Worm (Caenorhabditis elegans): ENCODE data around the gene cnd-1.

Gene cnd-1

ce11 chrIII:5211137-5211648 lies 33.2 kb downstream of the cnd-1 start (continued):
- TF ChIP-seq madf-6 (GFP tag; IDR thresholded peaks at IDR 0.05) (peak; percentile 71), lin-54 (GFP tag; optimal IDR thresholded peaks at IDR 0.05) (peak; percentile 65), repo-1 (tag; optimal IDR thresholded peaks at IDR 0.05) (peak; percentile 79), tlf-1 (GFP tag; optimal IDR thresholded peaks at IDR 0.05) (peak; percentile 52), ceh-79 (tag; optimal IDR thresholded peaks at IDR 0.05) (peak; percentile 38), pbrm-1 (GFP tag; IDR thresholded peaks at IDR 0.05) (peak; percentile 60; the same call in 1 of the 2 replicates), B0261.1 (tag; optimal IDR thresholded peaks at IDR 0.05) (peak; percentile 68), T07F8.4 (tag; optimal IDR thresholded peaks at IDR 0.05) (peak; percentile 36), F57C9.4 (tag; optimal IDR thresholded peaks at IDR 0.05) (peak; percentile 70), cebp-2 (GFP tag; IDR thresholded peaks at IDR 0.05) (0 out of 2 replicates have a peak, but pooled peaks have one; percentile 75), K11D2.4 (GFP tag; IDR thresholded peaks at IDR 0.05) (peak; percentile 69), F10E7.11 (tag; optimal IDR thresholded peaks at IDR 0.05) (peak; percentile 49), F49E8.2 (tag; optimal IDR thresholded peaks at IDR 0.05; ENCODE audit: insufficient read depth) (peak; percentile 22), lag-1 (GFP tag; IDR thresholded peaks at IDR 0.05) (0 out of 2 replicates have a peak, but pooled peaks have one; percentile 68), rcor-1 (GFP tag; IDR thresholded peaks at IDR 0.05) (peak; percentile 83), ZK185.1 (tag; optimal IDR thresholded peaks at IDR 0.05; ENCODE audit: poor library complexity, severe bottlenecking) (peak; percentile 58), mcd-1 (GFP tag; IDR thresholded peaks at IDR 0.05) (peak; percentile 79), C06A6.2 (GFP tag; conservative IDR thresholded peaks at IDR 0.05) (peak; percentile 59), C17E4.6 (GFP tag; IDR thresholded peaks at IDR 0.05) (peak; percentile 68; the same call in 1 of the 2 replicates), egrh-3 (GFP tag; IDR thresholded peaks at IDR 0.05) (peak; percentile 80), attf-3 (GFP tag; conservative IDR thresholded peaks at IDR 0.05) (0 out of 2 replicates have a peak, but pooled peaks have one; percentile 28), aptf-2 (GFP tag; conservative IDR thresholded peaks at IDR 0.05) (0 out of 2 replicates have a peak, but pooled peaks have one; percentile 24), die-1 (tag; optimal IDR thresholded peaks at IDR 0.05) (peak; percentile 80), egl-44 (GFP tag; IDR thresholded peaks at IDR 0.05) (peak; percentile 94), nfyb-1 (GFP tag; IDR thresholded peaks at IDR 0.05) (peak; percentile 89), ceh-91 (GFP tag; IDR thresholded peaks at IDR 0.05) (peak; percentile 62; the same call in 1 of the 2 replicates), him-1 (tag; optimal IDR thresholded peaks at IDR 0.05) (peak; percentile 78), ztf-3 (GFP tag; optimal IDR thresholded peaks at IDR 0.05) (peak; percentile 35), ztf-6 (GFP tag; IDR thresholded peaks at IDR 0.05) (0 out of 2 replicates have a peak, but pooled peaks have one; percentile 5), ekl-4 (GFP tag; IDR thresholded peaks at IDR 0.05) (peak; percentile 70; the same call in 1 of the 2 replicates), let-526 (GFP tag; IDR thresholded peaks at IDR 0.05) (0 out of 2 replicates have a peak, but pooled peaks have one; percentile 18), lsl-1 (GFP tag; optimal IDR thresholded peaks at IDR 0.05) (peak; percentile 69), bed-2 (GFP tag; IDR thresholded peaks at IDR 0.05) (peak; percentile 78; the same call in 1 of the 2 replicates), lin-40 (tag; optimal IDR thresholded peaks at IDR 0.05) (peak; percentile 72), K12H6.12 (tag; optimal IDR thresholded peaks at IDR 0.05) (peak; percentile 78), hmg-20 (GFP tag; IDR thresholded peaks at IDR 0.05) (peak; percentile 20; the same call in 1 of the 2 replicates), F23B12.7 (tag; optimal IDR thresholded peaks at IDR 0.05; ENCODE audit: insufficient read depth) (peak; percentile 42), dox-1 (GFP tag; IDR thresholded peaks at IDR 0.05) (peak; percentile 96; the same call in 1 of the 2 replicates), hmg-1.2 (GFP tag; IDR thresholded peaks at IDR 0.05) (peak; percentile 69), nhr-27 (tag; optimal IDR thresholded peaks at IDR 0.05) (peak; percentile 46), xnd-1 (tag; optimal IDR thresholded peaks at IDR 0.05) (peak; percentile 18), athp-1 (tag; optimal IDR thresholded peaks at IDR 0.05) (peak; percentile 57), let-607 (tag; optimal IDR thresholded peaks at IDR 0.05) (peak; percentile 48 to 60)
